Fruit fly (Drosophila melanogaster) whole organism, prepupa: ENCODE results near the gene a10.

ENCODE experiments used
- Blimp-1 ChIP-seq: fragments of 200-800 bp; sonication (Bioruptor generic); optimal IDR thresholded peaks from 3 replicates; lab custom pipeline; 2017; ENCODE audit warnings: missing biosample characterization, missing genetic modification characterization, mild to moderate bottlenecking, moderate library complexity, missing genetic modification reagents
- CG10631 ChIP-seq: fragments of 200-800 bp; sonication (Bioruptor generic); optimal IDR thresholded peaks from 2 replicates; lab custom pipeline; 2016; ENCODE audit warnings: missing biosample characterization, missing genetic modification characterization
- CG10669 ChIP-seq: fragments of 200-800 bp; sonication (Bioruptor generic); optimal IDR thresholded peaks from 3 replicates; lab custom pipeline; 2018; ENCODE audit warnings: missing biosample characterization, mild to moderate bottlenecking, missing genetic modification characterization, moderate library complexity
- CG11294 ChIP-seq: fragments of 200-800 bp; sonication (Bioruptor generic); IDR thresholded peaks from 2 replicates; pipeline ENCODE4 v1.3.6; 2022; ENCODE audit warnings: missing biosample characterization, missing genetic modification characterization
- CG11762 ChIP-seq: fragments of 200-800 bp; sonication (Bioruptor generic); optimal IDR thresholded peaks from 3 replicates; lab custom pipeline; 2016; ENCODE audit warnings: missing biosample characterization, missing genetic modification characterization; ENCODE audit not compliant: insufficient read depth
- CG11902 ChIP-seq: fragments of 200-800 bp; sonication (Bioruptor generic); optimal IDR thresholded peaks from 3 replicates; lab custom pipeline; 2016; ENCODE audit warnings: missing biosample characterization, missing genetic modification characterization
- CG15336 ChIP-seq: fragments of 200-800 bp; sonication (Bioruptor generic); IDR thresholded peaks from 2 replicates; pipeline ENCODE4 v1.3.6; 2022; ENCODE audit warnings: missing biosample characterization, missing genetic modification characterization
- CG16779 ChIP-seq: fragments of 200-800 bp; sonication (Bioruptor generic); optimal IDR thresholded peaks from 3 replicates; lab custom pipeline; 2017; ENCODE audit warnings: missing biosample characterization, mild to moderate bottlenecking, missing genetic modification characterization
- CG32006 ChIP-seq: fragments of 200-800 bp; sonication (Bioruptor generic); optimal IDR thresholded peaks from 3 replicates; lab custom pipeline; 2017; ENCODE audit warnings: missing biosample characterization, mild to moderate bottlenecking, missing genetic modification characterization
- CG34406 ChIP-seq: fragments of 200-800 bp; sonication (Bioruptor generic); optimal IDR thresholded peaks from 3 replicates; lab custom pipeline; 2016; ENCODE audit warnings: missing biosample characterization, missing genetic modification characterization
- CG3919 ChIP-seq: fragments of 200-800 bp; sonication (Bioruptor generic); optimal IDR thresholded peaks from 3 replicates; lab custom pipeline; 2016; ENCODE audit warnings: missing biosample characterization, missing genetic modification characterization
- CG4318 ChIP-seq: fragments of 200-800 bp; sonication (Bioruptor generic); optimal IDR thresholded peaks from 3 replicates; lab custom pipeline; 2017; ENCODE audit warnings: missing biosample characterization, mild to moderate bottlenecking, missing genetic modification characterization
- CG6276 ChIP-seq: fragments of 200-800 bp; sonication (Bioruptor generic); optimal IDR thresholded peaks from 2 replicates; lab custom pipeline; 2017; ENCODE audit warnings: missing biosample characterization, mild to moderate bottlenecking, missing genetic modification characterization
- CG6808 ChIP-seq: fragments of 200-800 bp; sonication (Bioruptor generic); optimal IDR thresholded peaks from 3 replicates; lab custom pipeline; 2017; ENCODE audit warnings: missing biosample characterization, missing genetic modification characterization, mild to moderate bottlenecking, moderate library complexity, missing genetic modification reagents
- CG6854 ChIP-seq: fragments of 200-800 bp; sonication (Bioruptor generic); optimal IDR thresholded peaks from 2 replicates; lab custom pipeline; 2017; ENCODE audit warnings: missing biosample characterization, mild to moderate bottlenecking, missing genetic modification characterization
- CG7368 ChIP-seq: fragments of 200-800 bp; sonication (Bioruptor generic); optimal IDR thresholded peaks from 3 replicates; lab custom pipeline; 2016; ENCODE audit warnings: missing biosample characterization, missing genetic modification characterization
- CG8119 ChIP-seq: fragments of 200-800 bp; sonication (Bioruptor generic); IDR thresholded peaks from 3 replicates; pipeline ENCODE4 v1.3.6; 2022; ENCODE audit warnings: missing biosample characterization, missing genetic modification characterization
- CG8319 ChIP-seq: fragments of 200-800 bp; sonication (Bioruptor generic); optimal IDR thresholded peaks from 3 replicates; lab custom pipeline; 2016; ENCODE audit warnings: missing biosample characterization, missing genetic modification characterization
- CG8632 ChIP-seq: fragments of 200-800 bp; sonication (Bioruptor generic); optimal IDR thresholded peaks from 3 replicates; lab custom pipeline; 2016; ENCODE audit warnings: missing biosample characterization, missing genetic modification characterization
- CG9139 ChIP-seq: fragments of 200-800 bp; sonication (Bioruptor generic); optimal IDR thresholded peaks from 3 replicates; lab custom pipeline; 2017; ENCODE audit warnings: missing biosample characterization, mild to moderate bottlenecking, missing genetic modification characterization
- Eip75B ChIP-seq: fragments of 200-800 bp; sonication (Bioruptor generic); optimal IDR thresholded peaks from 3 replicates; lab custom pipeline; 2016; ENCODE audit warnings: missing biosample characterization, missing genetic modification characterization
- Eip93F ChIP-seq: fragments of 200-800 bp; sonication (Bioruptor generic); optimal IDR thresholded peaks from 2 replicates; lab custom pipeline; 2016; ENCODE audit warnings: missing biosample characterization, mild to moderate bottlenecking, missing genetic modification characterization
- Ets21C ChIP-seq: fragments of 200-800 bp; sonication (Bioruptor generic); optimal IDR thresholded peaks from 3 replicates; lab custom pipeline; 2016; ENCODE audit warnings: missing biosample characterization, missing genetic modification characterization
- Ets96B ChIP-seq: fragments of 200-800 bp; optimal IDR thresholded peaks from 2 replicates; lab custom pipeline; 2019; ENCODE audit warnings: missing biosample characterization, mild to moderate bottlenecking, missing genetic modification characterization, moderate library complexity
- Hr38 ChIP-seq: sonication (Bioruptor generic); optimal IDR thresholded peaks from 2 replicates; lab custom pipeline; 2016; ENCODE audit warnings: missing biosample characterization, missing genetic modification characterization
- Hr39 ChIP-seq: fragments of 200-800 bp; sonication (Bioruptor generic); optimal IDR thresholded peaks from 2 replicates; lab custom pipeline; 2016; ENCODE audit warnings: missing biosample characterization, missing genetic modification characterization
- Hr4 ChIP-seq: fragments of 200-800 bp; sonication (Bioruptor generic); optimal IDR thresholded peaks from 3 replicates; lab custom pipeline; 2016; ENCODE audit warnings: missing biosample characterization, missing genetic modification characterization
- Lpt ChIP-seq: fragments of 200-800 bp; sonication (Bioruptor generic); optimal IDR thresholded peaks from 3 replicates; lab custom pipeline; 2016; ENCODE audit warnings: missing biosample characterization, missing genetic modification characterization
- Met ChIP-seq: fragments of 200-800 bp; sonication (Bioruptor generic); optimal IDR thresholded peaks from 3 replicates; lab custom pipeline; 2016; ENCODE audit warnings: missing biosample characterization, missing genetic modification characterization
- OdsH ChIP-seq: fragments of 200-800 bp; sonication (Bioruptor generic); optimal IDR thresholded peaks from 3 replicates; lab custom pipeline; 2016; ENCODE audit warnings: missing biosample characterization, missing genetic modification characterization
- Smox ChIP-seq: fragments of 200-800 bp; sonication (Bioruptor generic); optimal IDR thresholded peaks from 3 replicates; lab custom pipeline; 2016; ENCODE audit warnings: missing biosample characterization, missing genetic modification characterization
- Sox102F ChIP-seq: fragments of 200-800 bp; sonication (Bioruptor generic); optimal IDR thresholded peaks from 2 replicates; lab custom pipeline; 2016; ENCODE audit warnings: missing biosample characterization, mild to moderate bottlenecking, missing genetic modification characterization
- Sox14 ChIP-seq: fragments of 200-800 bp; sonication (Bioruptor generic); optimal IDR thresholded peaks from 3 replicates; lab custom pipeline; 2016; ENCODE audit warnings: missing biosample characterization, missing genetic modification characterization
- Sox15 ChIP-seq: fragments of 200-800 bp; sonication (Bioruptor generic); optimal IDR thresholded peaks from 3 replicates; lab custom pipeline; 2016; ENCODE audit warnings: missing biosample characterization, missing genetic modification characterization
- achi ChIP-seq: fragments of 200-800 bp; sonication (Bioruptor generic); optimal IDR thresholded peaks from 3 replicates; lab custom pipeline; 2016; ENCODE audit warnings: missing biosample characterization, missing genetic modification characterization
- acj6 ChIP-seq: fragments of 200-800 bp; sonication (Bioruptor generic); optimal IDR thresholded peaks from 3 replicates; lab custom pipeline; 2016; ENCODE audit warnings: missing biosample characterization, missing genetic modification characterization
- cyc ChIP-seq: fragments of 200-800 bp; sonication (Bioruptor generic); optimal IDR thresholded peaks from 3 replicates; lab custom pipeline; 2016; ENCODE audit warnings: missing biosample characterization, missing genetic modification characterization
- dsx ChIP-seq: fragments of 200-800 bp; optimal IDR thresholded peaks from 3 replicates; lab custom pipeline; 2019; ENCODE audit warnings: missing biosample characterization, mild to moderate bottlenecking, missing genetic modification characterization, moderate library complexity; ENCODE audit not compliant: poor library complexity, severe bottlenecking
- eg ChIP-seq: fragments of 200-800 bp; sonication (Bioruptor generic); IDR thresholded peaks from 3 replicates; pipeline ENCODE4 v1.3.6; 2022; ENCODE audit warnings: missing biosample characterization, missing genetic modification characterization
- fd59A ChIP-seq: fragments of 200-800 bp; sonication (Bioruptor generic); optimal IDR thresholded peaks from 2 replicates; lab custom pipeline; 2017; ENCODE audit warnings: missing biosample characterization, mild to moderate bottlenecking, missing genetic modification characterization, missing genetic modification reagents
- fd85E ChIP-seq: fragments of 200-800 bp; sonication (Bioruptor generic); optimal IDR thresholded peaks from 3 replicates; lab custom pipeline; 2016; ENCODE audit warnings: missing biosample characterization, missing genetic modification characterization
- net ChIP-seq: fragments of 200-800 bp; sonication (Bioruptor generic); optimal IDR thresholded peaks from 3 replicates; lab custom pipeline; 2016; ENCODE audit warnings: missing biosample characterization, missing genetic modification characterization
- pdm3 ChIP-seq: fragments of 200-800 bp; sonication (Bioruptor generic); optimal IDR thresholded peaks from 3 replicates; lab custom pipeline; 2016; ENCODE audit warnings: missing biosample characterization, missing genetic modification characterization
- salr ChIP-seq, 2 experiments: fragments of 200-800 bp; sonication (Bioruptor generic); optimal IDR thresholded peaks; 3 replicates each; lab custom pipeline; 2016 to 2018; ENCODE audit warnings: missing biosample characterization in 2 of 2, missing genetic modification characterization in 2 of 2, mild to moderate bottlenecking in 1 of 2
- spab ChIP-seq: fragments of 200-800 bp; sonication (Bioruptor generic); optimal IDR thresholded peaks from 2 replicates; lab custom pipeline; 2017; ENCODE audit warnings: missing biosample characterization, mild to moderate bottlenecking, missing genetic modification characterization, missing genetic modification reagents
- svp ChIP-seq: fragments of 200-800 bp; sonication (Bioruptor generic); peaks from one replicate; lab custom pipeline; 2016; ENCODE audit warnings: missing biosample characterization, missing genetic modification characterization
- vri ChIP-seq: fragments of 200-800 bp; sonication (Bioruptor generic); optimal IDR thresholded peaks from 3 replicates; lab custom pipeline; 2016; ENCODE audit warnings: missing biosample characterization, mild to moderate bottlenecking, missing genetic modification characterization

The a10 gene

DNA sequence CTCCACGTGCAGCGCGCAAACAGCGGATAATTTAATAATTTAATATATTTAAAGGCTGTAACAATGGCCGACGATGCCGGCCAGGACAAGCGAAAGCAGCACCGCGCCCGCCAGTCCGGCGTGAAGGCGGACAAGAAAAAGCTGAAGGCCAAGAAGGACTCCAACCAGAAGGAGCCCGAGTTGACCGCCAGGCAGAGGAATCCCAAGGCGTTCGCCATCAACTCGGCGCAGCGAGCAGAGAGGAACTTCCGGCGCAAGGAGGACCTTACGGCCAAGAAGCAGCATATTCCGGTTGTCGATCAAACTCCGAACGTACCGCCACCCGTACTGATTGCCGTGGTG, 7.0 kb downstream of the a10 start:
- TF ChIP-seq CG9139 (GFP tag; lab: Kevin White, UChicago): no peak
- no peak for TF ChIP-seq CG7368 (GFP tag; lab: Kevin White, UChicago)
- TF ChIP-seq Hr39 (GFP tag; lab: Kevin White, UChicago): no peak
- no peak for TF ChIP-seq dsx (GFP tag; lab: Kevin White, UChicago)
- no peak for TF ChIP-seq CG10669
- no peak for TF ChIP-seq fd85E (GFP tag; lab: Kevin White, UChicago)
- no peak for TF ChIP-seq Sox15 (GFP tag; lab: Kevin White, UChicago)
- no peak for TF ChIP-seq CG11762 (GFP tag; lab: Kevin White, UChicago)
- no peak for TF ChIP-seq vri (GFP tag; lab: Kevin White, UChicago)
- TF ChIP-seq CG32006: no peak
- TF ChIP-seq, all 60 proteins: peak for 0

DNA sequence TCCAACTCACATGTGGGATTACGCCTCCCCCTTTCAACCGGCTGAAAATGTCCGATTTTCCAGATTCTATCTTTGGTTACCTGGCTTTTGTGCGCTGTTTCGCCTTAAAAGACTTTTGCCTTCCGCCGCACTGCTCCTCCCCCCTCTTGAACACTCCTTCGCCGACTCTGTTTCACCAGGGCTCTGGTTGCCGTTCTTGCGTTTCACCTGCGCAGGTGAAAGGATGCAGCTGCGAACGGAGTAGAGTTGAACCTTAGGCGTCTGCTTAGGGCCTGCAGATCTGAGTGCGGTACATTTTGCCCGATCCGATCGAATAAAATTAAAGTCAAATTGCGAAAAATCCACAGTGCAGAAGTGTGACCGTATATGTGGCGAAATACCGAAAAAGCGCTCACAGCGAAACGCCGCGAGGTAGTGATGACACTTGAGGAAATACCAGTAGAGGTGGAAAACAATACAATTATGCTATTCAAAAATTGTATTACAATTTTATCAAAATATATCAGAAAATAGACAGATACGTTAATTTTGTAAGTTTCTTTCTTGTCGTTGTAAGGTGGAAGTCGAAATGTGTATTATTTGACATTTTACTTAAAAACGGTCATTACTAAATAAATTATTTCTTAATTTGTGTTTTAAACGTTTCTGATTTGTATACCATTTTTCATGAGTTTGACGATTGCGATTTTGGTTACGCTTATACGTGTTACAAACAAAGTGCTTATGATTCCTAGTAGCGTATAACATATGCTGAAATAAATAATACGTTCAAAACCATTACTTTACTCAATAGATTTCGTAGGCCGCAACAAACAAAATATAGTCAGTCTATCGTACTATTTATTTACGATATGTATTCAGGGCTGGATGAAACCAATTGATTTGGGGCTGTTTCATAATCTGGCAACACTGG, 7.6 kb downstream of the a10 start, which contains the start of the genes CG6664 and CG7728:
CG6664 (minus strand) TSS at position 518 of the 913 bp plus-strand sequence.
CG7728 (plus strand) TSS at position 874 of the 913 bp plus-strand sequence.
- TF ChIP-seq Smox (GFP tag; lab: Kevin White, UChicago) (no peak), OdsH (no peak), cyc (peak; percentile 57), Lpt (GFP tag; lab: Kevin White, UChicago) (peak; percentile 19), CG4318 (GFP tag; lab: Kevin White, UChicago) (no peak), Blimp-1 (peak; percentile 6), Eip75B (no peak), svp (GFP tag; lab: Kevin White, UChicago) (no peak), Met (no peak), CG7368 (GFP tag; lab: Kevin White, UChicago) (no peak), CG3919 (peak; percentile 33), CG8319 (no peak), Ets21C (GFP tag; lab: Kevin White, UChicago) (peak; percentile 54), Eip93F (GFP tag; lab: Kevin White, UChicago) (no peak), CG34406 (GFP tag; lab: Kevin White, UChicago) (no peak), CG6854 (GFP tag; lab: Kevin White, UChicago) (no peak), CG10631 (GFP tag; lab: Kevin White, UChicago) (no peak), CG11294 (GFP tag; lab: Robert Waterston, UW) (no peak; the same call in 1 of the 2 replicates), Hr38 (GFP tag; lab: Kevin White, UChicago) (no peak), CG15336 (GFP tag; lab: Robert Waterston, UW) (no peak), CG8119 (GFP tag; lab: Robert Waterston, UW) (no peak), CG6808 (GFP tag; lab: Kevin White, UChicago) (no peak), net (GFP tag; lab: Kevin White, UChicago) (no peak), spab (GFP tag; lab: Kevin White, UChicago) (no peak), CG8632 (GFP tag; lab: Kevin White, UChicago) (peak; percentile 48), pdm3 (GFP tag; lab: Kevin White, UChicago) (no peak), Sox14 (GFP tag; lab: Kevin White, UChicago) (peak; percentile 42), CG11762 (GFP tag; lab: Kevin White, UChicago) (peak; percentile 37), vri (GFP tag; lab: Kevin White, UChicago) (no peak), CG16779 (tag; lab: Kevin White, UChicago) (no peak), achi (GFP tag; lab: Kevin White, UChicago) (no peak), CG6276 (GFP tag; lab: Kevin White, UChicago) (no peak), fd85E (GFP tag; lab: Kevin White, UChicago) (no peak), CG32006 (no peak), salr (GFP tag; optimal IDR thresholded peaks at IDR 0.05; lab: Kevin White, UChicago) (no peak), Ets96B (tag; lab: Kevin White, UChicago) (no peak), dsx (GFP tag; lab: Kevin White, UChicago) (no peak), CG9139 (GFP tag; lab: Kevin White, UChicago) (no peak), Hr4 (GFP tag; lab: Kevin White, UChicago) (no peak), eg (no peak; the same call in 2 of the 3 replicates), Sox102F (GFP tag; lab: Kevin White, UChicago) (no peak), acj6 (GFP tag; lab: Kevin White, UChicago) (no peak), fd59A (peak; percentile 34), Sox15 (GFP tag; lab: Kevin White, UChicago) (peak; percentile 42), CG11902 (GFP tag; lab: Kevin White, UChicago) (peak; percentile 41)
